Worm (Caenorhabditis elegans) whole organism, young adult: ENCODE results near the gene tag-153.
A peak's percentile ranks its signal among the peaks of the same experiment; 100 is the strongest.

ENCODE experiments used
- B0019.2 ChIP-seq: fragments of 200-800 bp; sonication (Bioruptor generic); conservative IDR thresholded peaks from 2 replicates; pipeline ENCODE4 v1.3.6; 2022; ENCODE audit warnings: missing genetic modification reagents, missing genetic modification characterization, missing compliant biosample characterization
- B0261.1 ChIP-seq: sonication (generic microtip); optimal IDR thresholded peaks from 2 replicates; lab custom pipeline; 2016; ENCODE audit warnings: mild to moderate bottlenecking, missing genetic modification characterization, moderate library complexity, missing compliant biosample characterization
- C06A6.2 ChIP-seq: fragments of 200-800 bp; sonication (Bioruptor generic); conservative IDR thresholded peaks from 2 replicates; pipeline ENCODE4 v1.3.6; 2022; ENCODE audit warnings: missing genetic modification characterization, missing compliant biosample characterization
- D2030.7 ChIP-seq: fragments of 200-800 bp; sonication (Bioruptor generic); IDR thresholded peaks from 2 replicates; pipeline ENCODE4 v1.3.6; 2022; ENCODE audit warnings: missing genetic modification reagents, missing genetic modification characterization, missing compliant biosample characterization
- F23B12.7 ChIP-seq: sonication (generic microtip); optimal IDR thresholded peaks from 2 replicates; lab custom pipeline; 2017; ENCODE audit warnings: missing genetic modification characterization, mild to moderate bottlenecking, missing compliant biosample characterization, antibody characterized with exemption, moderate library complexity; ENCODE audit not compliant: insufficient read depth
- F33H1.4 ChIP-seq: fragments of 200-800 bp; sonication (Bioruptor generic); IDR thresholded peaks from 2 replicates; pipeline ENCODE4 v1.3.6; 2022; ENCODE audit warnings: missing genetic modification reagents, missing genetic modification characterization, missing compliant biosample characterization
- F37B4.10 ChIP-seq: fragments of 200-800 bp; sonication (Bioruptor generic); IDR thresholded peaks from 2 replicates; pipeline ENCODE4 v1.3.6; 2022; ENCODE audit warnings: missing genetic modification characterization, missing compliant biosample characterization
- Y56A3A.18 ChIP-seq: fragments of 200-800 bp; sonication (Bioruptor generic); IDR thresholded peaks from 2 replicates; pipeline ENCODE4 v1.3.6; 2022; ENCODE audit warnings: missing genetic modification reagents, missing genetic modification characterization, missing compliant biosample characterization
- Y67H2A.10 ChIP-seq: fragments of 200-800 bp; sonication (Bioruptor generic); conservative IDR thresholded peaks from 2 replicates; pipeline ENCODE4 v1.3.6; 2022; ENCODE audit warnings: missing genetic modification reagents, missing genetic modification characterization, missing compliant biosample characterization
- Y79H2A.3 ChIP-seq: fragments of 200-800 bp; sonication (Bioruptor generic); conservative IDR thresholded peaks from 2 replicates; pipeline ENCODE4 v1.3.6; 2022; ENCODE audit warnings: missing genetic modification reagents, missing genetic modification characterization, missing compliant biosample characterization
- Y95B8A.8 ChIP-seq: fragments of 200-800 bp; sonication (Bioruptor generic); IDR thresholded peaks from 2 replicates; pipeline ENCODE4 v1.3.6; 2022; ENCODE audit warnings: missing genetic modification reagents, missing genetic modification characterization, missing compliant biosample characterization
- ZK185.1 ChIP-seq: sonication (generic microtip); optimal IDR thresholded peaks from 2 replicates; lab custom pipeline; 2016; ENCODE audit warnings: mild to moderate bottlenecking, missing genetic modification characterization, missing compliant biosample characterization; ENCODE audit not compliant: poor library complexity, severe bottlenecking
- ama-1 ChIP-seq, 3 experiments: fragments of 150-350 bp in 1 of 3; sonication (generic microtip) in 2 of 3; optimal IDR thresholded peaks; 2 replicates each; lab custom pipeline; 2014 to 2018; ENCODE audit warnings: missing biosample characterization in 2 of 3, missing genetic modification characterization in 2 of 3, missing genetic modification reagents in 2 of 3
- aptf-3 ChIP-seq: fragments of 200-800 bp; sonication (Bioruptor generic); IDR thresholded peaks from 2 replicates; pipeline ENCODE4 v1.3.6; 2022; ENCODE audit warnings: missing genetic modification characterization, missing compliant biosample characterization
- atf-7 ChIP-seq: sonication (generic microtip); optimal IDR thresholded peaks from 2 replicates; lab custom pipeline; 2017; ENCODE audit warnings: mild to moderate bottlenecking, missing genetic modification characterization, missing compliant biosample characterization
- attf-6 ChIP-seq: fragments of 200-800 bp; sonication (Bioruptor generic); IDR thresholded peaks from 2 replicates; pipeline ENCODE4 v1.3.6; 2022; ENCODE audit warnings: missing genetic modification reagents, missing genetic modification characterization, missing compliant biosample characterization
- bed-1 ChIP-seq: fragments of 200-800 bp; sonication (Bioruptor generic); IDR thresholded peaks from 2 replicates; pipeline ENCODE4 v1.3.6; 2022; ENCODE audit warnings: missing genetic modification reagents, missing genetic modification characterization, missing compliant biosample characterization
- ceh-100 ChIP-seq: fragments of 200-800 bp; sonication (Bioruptor generic); IDR thresholded peaks from 2 replicates; pipeline ENCODE4 v1.3.6; 2022; ENCODE audit warnings: missing genetic modification reagents, missing genetic modification characterization, missing compliant biosample characterization
- ceh-40 ChIP-seq: fragments of 200-800 bp; sonication (Bioruptor generic); IDR thresholded peaks from 2 replicates; pipeline ENCODE4 v1.3.6; 2022; ENCODE audit warnings: missing genetic modification characterization, missing compliant biosample characterization
- ceh-58 ChIP-seq: fragments of 200-800 bp; sonication (Bioruptor generic); IDR thresholded peaks from 2 replicates; pipeline ENCODE4 v1.3.6; 2022; ENCODE audit warnings: missing genetic modification characterization, missing compliant biosample characterization
- ceh-91 ChIP-seq: fragments of 200-800 bp; sonication (Bioruptor generic); IDR thresholded peaks from 2 replicates; pipeline ENCODE4 v1.3.6; 2022; ENCODE audit warnings: missing genetic modification reagents, missing genetic modification characterization, missing compliant biosample characterization
- die-1 ChIP-seq: sonication (generic microtip); optimal IDR thresholded peaks from 2 replicates; lab custom pipeline; 2016; ENCODE audit warnings: missing genotype, mild to moderate bottlenecking, missing genetic modification characterization, missing compliant biosample characterization
- dox-1 ChIP-seq: fragments of 200-800 bp; sonication (Bioruptor generic); IDR thresholded peaks from 2 replicates; pipeline ENCODE4 v1.3.6; 2022; ENCODE audit warnings: missing genetic modification reagents, missing genetic modification characterization, missing compliant biosample characterization
- egl-18 ChIP-seq: fragments of 200-800 bp; sonication (Bioruptor generic); IDR thresholded peaks from 2 replicates; pipeline ENCODE4 v1.3.6; 2022; ENCODE audit warnings: missing genetic modification reagents, missing genetic modification characterization, missing compliant biosample characterization
- hmg-1.2 ChIP-seq: fragments of 200-800 bp; sonication (Bioruptor generic); IDR thresholded peaks from 2 replicates; pipeline ENCODE4 v1.3.6; 2022; ENCODE audit warnings: missing genetic modification reagents, missing genetic modification characterization, missing compliant biosample characterization
- hmg-20 ChIP-seq: fragments of 200-800 bp; sonication (Bioruptor generic); IDR thresholded peaks from 2 replicates; pipeline ENCODE4 v1.3.6; 2022; ENCODE audit warnings: missing genetic modification reagents, missing genetic modification characterization, missing compliant biosample characterization
- hrde-1 ChIP-seq: sonication (generic microtip); optimal IDR thresholded peaks from 2 replicates; lab custom pipeline; 2016; ENCODE audit warnings: missing genetic modification characterization, mild to moderate bottlenecking, missing compliant biosample characterization, moderate library complexity, missing genotype, missing genetic modification reagents, borderline replicate concordance
- hsf-1 ChIP-seq: fragments of 200-800 bp; sonication (Bioruptor generic); IDR thresholded peaks from 2 replicates; pipeline ENCODE4 v1.3.6; 2022; ENCODE audit warnings: missing genetic modification reagents, missing genetic modification characterization, missing compliant biosample characterization
- lag-1 ChIP-seq: fragments of 200-800 bp; sonication (Bioruptor generic); IDR thresholded peaks from 2 replicates; pipeline ENCODE4 v1.3.6; 2022; ENCODE audit warnings: missing genetic modification reagents, missing genetic modification characterization, missing compliant biosample characterization
- let-526 ChIP-seq: fragments of 200-800 bp; sonication (Bioruptor generic); IDR thresholded peaks from 2 replicates; pipeline ENCODE4 v1.3.6; 2022; ENCODE audit warnings: missing genetic modification reagents, missing genetic modification characterization, missing compliant biosample characterization
- lir-1 ChIP-seq: fragments of 200-800 bp; sonication (Bioruptor generic); conservative IDR thresholded peaks from 2 replicates; pipeline ENCODE4 v1.3.6; 2022; ENCODE audit warnings: missing genetic modification reagents, missing genetic modification characterization, missing compliant biosample characterization
- madf-3 ChIP-seq: fragments of 200-800 bp; sonication (Bioruptor generic); IDR thresholded peaks from 2 replicates; pipeline ENCODE4 v1.3.6; 2022; ENCODE audit warnings: missing genetic modification reagents, missing genetic modification characterization, missing compliant biosample characterization
- madf-8 ChIP-seq: fragments of 200-800 bp; sonication (Bioruptor generic); conservative IDR thresholded peaks from 2 replicates; pipeline ENCODE4 v1.3.6; 2022; ENCODE audit warnings: missing genetic modification reagents, missing genetic modification characterization, missing compliant biosample characterization
- mcd-1 ChIP-seq: fragments of 200-800 bp; sonication (Bioruptor generic); IDR thresholded peaks from 2 replicates; pipeline ENCODE4 v1.3.6; 2022; ENCODE audit warnings: missing genetic modification reagents, missing genetic modification characterization, missing compliant biosample characterization
- nfyb-1 ChIP-seq: fragments of 200-800 bp; sonication (Bioruptor generic); IDR thresholded peaks from 2 replicates; pipeline ENCODE4 v1.3.6; 2022; ENCODE audit warnings: missing genetic modification reagents, missing genetic modification characterization, missing compliant biosample characterization
- pbrm-1 ChIP-seq: fragments of 200-800 bp; sonication (Bioruptor generic); IDR thresholded peaks from 2 replicates; pipeline ENCODE4 v1.3.6; 2022; ENCODE audit warnings: missing genetic modification reagents, missing genetic modification characterization, missing compliant biosample characterization
- rcor-1 ChIP-seq: fragments of 200-800 bp; sonication (Bioruptor generic); IDR thresholded peaks from 2 replicates; pipeline ENCODE4 v1.3.6; 2022; ENCODE audit warnings: missing genetic modification reagents, missing genetic modification characterization, missing compliant biosample characterization
- sdz-38 ChIP-seq: sonication (generic microtip); optimal IDR thresholded peaks from 2 replicates; lab custom pipeline; 2016; ENCODE audit warnings: missing genotype, missing genetic modification characterization, missing compliant biosample characterization
- snpc-1.1 ChIP-seq: sonication (generic microtip); optimal IDR thresholded peaks from 2 replicates; lab custom pipeline; 2017; ENCODE audit warnings: missing genetic modification characterization, mild to moderate bottlenecking, missing compliant biosample characterization, antibody characterized with exemption, moderate library complexity, missing genotype, missing genetic modification reagents; ENCODE audit not compliant: insufficient read depth
- sptf-2 ChIP-seq: fragments of 200-800 bp; sonication (Bioruptor generic); optimal IDR thresholded peaks from 2 replicates; lab custom pipeline; 2018; ENCODE audit warnings: mild to moderate bottlenecking, missing genetic modification characterization, missing compliant biosample characterization
- ztf-22 ChIP-seq: fragments of 200-800 bp; sonication (Bioruptor generic); optimal IDR thresholded peaks from 2 replicates; lab custom pipeline; 2018; ENCODE audit warnings: mild to moderate bottlenecking, missing genetic modification characterization, moderate library complexity, missing compliant biosample characterization
- ztf-25 ChIP-seq: fragments of 200-800 bp; sonication (Bioruptor generic); IDR thresholded peaks from 2 replicates; pipeline ENCODE4 v1.3.6; 2022; ENCODE audit warnings: missing genetic modification reagents, missing genetic modification characterization, missing compliant biosample characterization
- ztf-28 ChIP-seq: fragments of 200-800 bp; sonication (Bioruptor generic); IDR thresholded peaks from 2 replicates; pipeline ENCODE4 v1.3.6; 2022; ENCODE audit warnings: missing genetic modification reagents, missing genetic modification characterization, missing compliant biosample characterization

tag-153 gene

DNA sequence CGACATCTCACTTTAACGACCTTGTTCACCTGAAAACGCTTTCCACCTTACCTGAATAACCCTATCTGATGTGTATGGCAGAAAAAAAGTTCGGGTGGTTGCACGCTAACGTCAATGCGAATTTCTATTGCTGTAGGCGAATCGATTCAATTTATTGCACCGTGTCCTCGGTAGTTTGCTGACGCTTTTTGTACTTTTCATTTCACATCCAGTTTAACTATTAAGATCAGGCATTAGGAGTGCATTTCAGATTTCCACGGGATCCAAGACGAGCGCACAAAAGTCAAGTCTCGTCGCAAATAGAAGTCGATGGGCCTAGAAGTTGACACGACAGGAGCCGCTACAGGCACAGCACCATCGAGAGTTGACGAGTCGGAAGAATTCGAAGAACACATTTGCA, 19.4 kb downstream of the tag-153 start (continued):
- TF ChIP-seq egl-18 (GFP tag; lab: Robert Waterston, UW): peak; percentile 70; the same call in 1 of the 2 replicates
- 0 out of 2 replicates have a peak, but pooled peaks have one; percentile 23 for TF ChIP-seq Y67H2A.10 (GFP tag; lab: Robert Waterston, UW)
- TF ChIP-seq Y56A3A.18: peak; percentile 96
- TF ChIP-seq pbrm-1: peak; percentile 87

- TF ChIP-seq hrde-1 (tag; lab: Kevin White, UChicago): peak; percentile 44
- peak; percentile 91 for TF ChIP-seq dox-1 (GFP tag; lab: Robert Waterston, UW)
- peak; percentile 69; the same call in 1 of the 2 replicates for TF ChIP-seq ceh-58 (GFP tag; lab: Robert Waterston, UW)
- 0 out of 2 replicates have a peak, but pooled peaks have one; percentile 11 for TF ChIP-seq B0019.2 (GFP tag; lab: Robert Waterston, UW)
- TF ChIP-seq attf-6 (GFP tag; lab: Robert Waterston, UW): peak; percentile 33
- TF ChIP-seq lir-1: 0 out of 2 replicates have a peak, but pooled peaks have one; percentile 27
- 0 out of 2 replicates have a peak, but pooled peaks have one; percentile 30 for TF ChIP-seq F37B4.10 (GFP tag; lab: Robert Waterston, UW)
- TF ChIP-seq ceh-40: 0 out of 2 replicates have a peak, but pooled peaks have one; percentile 76
- TF ChIP-seq aptf-3 (GFP tag; lab: Robert Waterston, UW): peak; percentile 57; the same call in 1 of the 2 replicates
- TF ChIP-seq Y79H2A.3 (GFP tag; lab: Robert Waterston, UW): peak; percentile 91
- TF ChIP-seq egl-18 (GFP tag; lab: Robert Waterston, UW): 0 out of 2 replicates have a peak, but pooled peaks have one; percentile 7
- peak; percentile 50 for TF ChIP-seq Y56A3A.18
- no peak for TF ChIP-seq die-1 (tag; lab: Kevin White, UChicago)
- TF ChIP-seq F23B12.7: peak; percentile 8
- peak; percentile 56 for TF ChIP-seq hmg-1.2
- TF ChIP-seq ZK185.1 (tag; lab: Kevin White, UChicago): peak; percentile 51
- peak; percentile 90 for TF ChIP-seq madf-3 (GFP tag; lab: Robert Waterston, UW)
- 0 out of 2 replicates have a peak, but pooled peaks have one; percentile 44 for TF ChIP-seq mcd-1
- no peak for TF ChIP-seq sptf-2
- peak; percentile 62; the same call in 1 of the 2 replicates for TF ChIP-seq rcor-1
- TF ChIP-seq ceh-100 (GFP tag; lab: Robert Waterston, UW): no peak; the same call in 1 of the 2 replicates
- no peak for TF ChIP-seq ztf-22 (GFP tag; lab: Kevin White, UChicago)
- TF ChIP-seq ztf-28 (GFP tag; lab: Robert Waterston, UW): peak; percentile 59
- TF ChIP-seq lag-1 (GFP tag; lab: Robert Waterston, UW): no peak
- TF ChIP-seq D2030.7 (GFP tag; lab: Robert Waterston, UW): peak; percentile 49; the same call in 1 of the 2 replicates
- TF ChIP-seq snpc-1.1 (tag; lab: Kevin White, UChicago): peak; percentile 15
- TF ChIP-seq sdz-38 (tag; lab: Kevin White, UChicago): no peak
- TF ChIP-seq ztf-25 (GFP tag; lab: Robert Waterston, UW): no peak
- TF ChIP-seq F33H1.4 (GFP tag; lab: Robert Waterston, UW): no peak
- TF ChIP-seq nfyb-1 (GFP tag; lab: Robert Waterston, UW): peak; percentile 86
- no peak for TF ChIP-seq B0261.1 (tag; lab: Kevin White, UChicago)
- peak; percentile 47 for TF ChIP-seq atf-7 (tag; lab: Kevin White, UChicago)
- TF ChIP-seq pbrm-1: peak; percentile 74
- TF ChIP-seq let-526: peak; percentile 21; the same call in 1 of the 2 replicates
- peak; percentile 85 for TF ChIP-seq ama-1 (optimal IDR thresholded peaks at IDR 0.05; lab: Kevin White, UChicago)
- peak in 1 of 2 experiments; percentile 45 for TF ChIP-seq ama-1 (GFP tag; optimal IDR thresholded peaks at IDR 0.05; lab: Kevin White, UChicago)
- TF ChIP-seq Y95B8A.8 (GFP tag; lab: Robert Waterston, UW): peak; percentile 82
- 0 out of 2 replicates have a peak, but pooled peaks have one; percentile 8 for TF ChIP-seq bed-1
- TF ChIP-seq hmg-20: peak; percentile 51; the same call in 1 of the 2 replicates
- no peak; the same call in 1 of the 2 replicates for TF ChIP-seq madf-8 (GFP tag; lab: Robert Waterston, UW)
- TF ChIP-seq ceh-91 (GFP tag; lab: Robert Waterston, UW): peak; percentile 60; the same call in 1 of the 2 replicates
- peak; percentile 53; the same call in 1 of the 2 replicates for TF ChIP-seq C06A6.2 (GFP tag; lab: Robert Waterston, UW)
- peak; percentile 43; the same call in 1 of the 2 replicates for TF ChIP-seq hsf-1 (GFP tag; lab: Robert Waterston, UW)
Observed at ce11 chrV:9342965-9343628, 20.2 kb downstream of the tag-153 start.
